Worm (Caenorhabditis elegans): Measurements from ENCODE around the gene lgc-21.
A peak's percentile ranks its signal among the peaks of the same experiment; 100 is the strongest.

Gene lgc-21

DNA sequence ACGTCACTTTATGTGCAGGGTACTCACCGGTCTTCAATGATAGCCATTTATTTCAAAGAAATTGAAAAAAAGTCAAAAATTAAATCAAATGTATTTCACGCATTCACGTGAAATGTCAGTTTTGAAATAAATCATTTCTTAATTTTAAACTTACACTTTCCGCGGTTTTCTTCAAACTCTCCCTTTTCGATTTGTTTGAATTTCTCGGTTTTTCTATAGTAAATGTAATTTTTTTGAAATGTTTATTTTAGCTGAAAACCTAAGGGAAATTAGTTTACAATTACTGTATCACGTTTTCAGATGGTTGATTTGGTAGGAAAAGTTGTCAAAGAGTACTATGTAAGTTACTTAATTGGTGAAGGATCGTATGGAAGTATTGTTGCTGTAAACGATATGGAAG lies 40.5 kb upstream of the lgc-21 start, which contains the start of gene F16B12.7:
Gene F16B12.7 (plus strand): TSS at position 301 of the 400 bp plus-strand sequence.
- TF ChIP-seq dmd-6 (GFP tag; IDR thresholded peaks at IDR 0.05) (no peak), unc-62 (GFP tag; optimal IDR thresholded peaks at IDR 0.05 in 1 of 2) (peak in 1 of 2 experiments; percentile 39), unc-62 (tag; optimal IDR thresholded peaks at IDR 0.05) (no peak)

DNA sequence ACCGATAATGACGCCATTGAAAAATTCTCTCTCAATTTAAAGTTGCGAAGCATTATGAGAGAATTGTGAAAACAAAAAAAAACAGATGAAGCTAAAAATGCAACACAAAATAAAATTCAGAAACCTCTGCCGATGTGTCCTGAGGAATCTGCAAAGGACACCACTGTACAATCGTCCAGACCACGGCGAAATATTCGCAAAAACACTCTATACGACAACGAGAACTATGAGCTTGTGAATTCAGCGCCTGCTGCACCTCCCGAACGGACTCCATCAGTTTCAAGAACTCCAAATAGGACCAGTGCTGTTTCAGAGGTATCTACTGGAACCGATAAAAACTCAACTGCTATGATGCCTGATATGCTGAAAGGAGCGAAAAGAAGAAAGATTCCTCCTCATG lies 34.7 kb upstream of the lgc-21 start:
- no peak for TF ChIP-seq fkh-10 (GFP tag; optimal IDR thresholded peaks at IDR 0.05)
- TF ChIP-seq Y105C5A.15 (GFP tag; IDR thresholded peaks at IDR 0.05) = no peak
- peak in 1 of 2 experiments; percentile 95 for TF ChIP-seq unc-62 (GFP tag; optimal IDR thresholded peaks at IDR 0.05 in 1 of 2)
- no peak for TF ChIP-seq unc-62 (tag; optimal IDR thresholded peaks at IDR 0.05)
- no peak for TF ChIP-seq ZK546.5 (tag; optimal IDR thresholded peaks at IDR 0.05)
- TF ChIP-seq ceh-82 (tag; optimal IDR thresholded peaks at IDR 0.05) = no peak
- no peak for TF ChIP-seq pqm-1 (tag; optimal IDR thresholded peaks at IDR 0.05)

DNA sequence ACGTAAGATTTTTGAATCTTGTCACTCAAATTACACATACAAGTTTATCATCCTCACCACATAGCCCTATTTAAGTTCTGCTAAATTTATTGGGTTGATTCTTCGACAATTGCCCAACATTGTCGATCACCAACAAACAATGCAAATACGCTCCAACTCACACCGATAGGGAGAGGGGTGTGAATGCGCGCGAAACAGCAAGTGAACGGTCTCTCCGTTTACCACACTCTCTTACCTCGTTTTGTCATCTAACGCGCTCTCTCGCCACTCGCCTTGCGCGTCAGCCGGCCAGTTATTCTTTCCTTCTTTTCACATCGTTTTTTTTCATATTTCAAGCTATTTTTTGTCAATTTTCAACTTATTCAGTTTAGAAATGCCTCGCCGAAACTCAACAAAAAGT lies 34.2 kb upstream of the lgc-21 start, which contains the start of gene F16B12.6:
Gene F16B12.6 (plus strand): TSS at position 331 of the 400 bp plus-strand sequence.
- TF ChIP-seq nhr-6 (tag; optimal IDR thresholded peaks at IDR 0.05) (peak; percentile 73), mes-2 (tag; optimal IDR thresholded peaks at IDR 0.05; ENCODE audit: poor library complexity, severe bottlenecking) (peak; percentile 77), rbr-2 (tag; optimal IDR thresholded peaks at IDR 0.05) (peak; percentile 79), nhr-77 (tag; optimal IDR thresholded peaks at IDR 0.05) (peak; percentile 43), snpc-4 (tag; optimal IDR thresholded peaks at IDR 0.05) (no peak), skn-1 (tag; optimal IDR thresholded peaks at IDR 0.05) (no peak), spr-3 (GFP tag; optimal IDR thresholded peaks at IDR 0.05) (peak; percentile 0), lin-13 (GFP tag; optimal IDR thresholded peaks at IDR 0.05) (peak; percentile 80), lin-29 (GFP tag; IDR thresholded peaks at IDR 0.05) (0 out of 2 replicates have a peak, but pooled peaks have one; percentile 28), nhr-28 (tag; optimal IDR thresholded peaks at IDR 0.05) (peak; percentile 51), lin-38 (GFP tag; IDR thresholded peaks at IDR 0.05) (peak; percentile 91), mxl-3 (GFP tag; optimal IDR thresholded peaks at IDR 0.05) (peak; percentile 46), fkh-10 (GFP tag; optimal IDR thresholded peaks at IDR 0.05) (peak; percentile 23), nhr-48 (tag; optimal IDR thresholded peaks at IDR 0.05) (no peak), ztf-7 (tag; optimal IDR thresholded peaks at IDR 0.05) (no peak), dmd-9 (GFP tag; IDR thresholded peaks at IDR 0.05) (peak; percentile 18; the same call in 1 of the 2 replicates), nhr-25 (tag; optimal IDR thresholded peaks at IDR 0.05; ENCODE audit: borderline replicate concordance, insufficient read depth) (peak; percentile 52), nhr-42 (GFP tag; IDR thresholded peaks at IDR 0.05) (peak; percentile 11; the same call in 1 of the 2 replicates), hlh-11 (tag; optimal IDR thresholded peaks at IDR 0.05) (peak; percentile 89), dve-1 (tag; optimal IDR thresholded peaks at IDR 0.05; ENCODE audit: insufficient read depth) (peak; percentile 78), dpl-1 (GFP tag; optimal IDR thresholded peaks at IDR 0.05) (peak; percentile 90), nhr-11 (tag; optimal IDR thresholded peaks at IDR 0.05) (peak; percentile 57), egl-43 (GFP tag; IDR thresholded peaks at IDR 0.05) (peak; percentile 59; the same call in 1 of the 2 replicates), hmg-1.1 (GFP tag; IDR thresholded peaks at IDR 0.05) (peak; percentile 83), mep-1 (tag; optimal IDR thresholded peaks at IDR 0.05) (peak; percentile 85), ceh-20 (GFP tag; IDR thresholded peaks at IDR 0.05) (0 out of 2 replicates have a peak, but pooled peaks have one; percentile 52), hlh-30 (tag; optimal IDR thresholded peaks at IDR 0.05; ENCODE audit: insufficient read depth) (peak; percentile 84), vab-7 (GFP tag; IDR thresholded peaks at IDR 0.05) (no peak), dmd-6 (GFP tag; IDR thresholded peaks at IDR 0.05) (peak; percentile 60), nhr-102 (tag; optimal IDR thresholded peaks at IDR 0.05) (no peak), lsy-2 (tag; optimal IDR thresholded peaks at IDR 0.05) (peak; percentile 32 to 84), dmd-8 (GFP tag; IDR thresholded peaks at IDR 0.05) (no peak), mdl-1 (tag; optimal IDR thresholded peaks at IDR 0.05) (peak in 1 of 2 experiments; percentile 19), duxl-1 (tag; optimal IDR thresholded peaks at IDR 0.05; ENCODE audit: poor library complexity) (no peak), aha-1 (tag) (peak; percentile 95), F37D6.2 (tag; optimal IDR thresholded peaks at IDR 0.05) (peak; percentile 30), T26A8.4 (GFP tag; IDR thresholded peaks at IDR 0.05) (peak; percentile 47; the same call in 1 of the 2 replicates), hif-1 (tag; optimal IDR thresholded peaks at IDR 0.05) (peak in 1 of 2 experiments; percentile 53), lim-7 (GFP tag; IDR thresholded peaks at IDR 0.05) (no peak), set-16 (GFP tag; IDR thresholded peaks at IDR 0.05) (peak; percentile 46; the same call in 1 of the 2 replicates)
